Worm (Caenorhabditis elegans): ENCODE results near the gene plpp-1.2.

Gene plpp-1.2

DNA sequence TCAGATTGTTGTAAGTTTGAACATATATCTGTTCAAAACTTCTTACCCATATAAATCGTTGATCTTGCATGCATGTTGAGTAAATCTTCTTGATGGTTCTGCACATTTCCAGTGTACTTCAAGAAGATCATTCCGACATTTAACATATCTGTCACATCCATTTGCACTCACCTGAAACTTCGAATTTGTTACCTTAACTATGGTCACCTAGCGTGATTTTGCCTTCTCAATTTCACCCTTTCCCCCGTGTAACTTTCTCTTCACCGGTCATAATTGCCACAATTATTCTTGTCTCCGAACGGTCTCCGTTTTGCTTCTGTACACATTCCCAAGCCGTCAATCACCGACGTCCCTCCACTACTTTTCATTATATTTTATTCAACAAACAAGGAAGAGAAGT lies 28.1 kb downstream of the plpp-1.2 start:
- TF ChIP-seq dao-5 (tag; optimal IDR thresholded peaks at IDR 0.05), result no peak
- TF ChIP-seq him-1 (tag; optimal IDR thresholded peaks at IDR 0.05), result no peak
- TF ChIP-seq W03F9.2 (tag; optimal IDR thresholded peaks at IDR 0.05), result no peak

DNA sequence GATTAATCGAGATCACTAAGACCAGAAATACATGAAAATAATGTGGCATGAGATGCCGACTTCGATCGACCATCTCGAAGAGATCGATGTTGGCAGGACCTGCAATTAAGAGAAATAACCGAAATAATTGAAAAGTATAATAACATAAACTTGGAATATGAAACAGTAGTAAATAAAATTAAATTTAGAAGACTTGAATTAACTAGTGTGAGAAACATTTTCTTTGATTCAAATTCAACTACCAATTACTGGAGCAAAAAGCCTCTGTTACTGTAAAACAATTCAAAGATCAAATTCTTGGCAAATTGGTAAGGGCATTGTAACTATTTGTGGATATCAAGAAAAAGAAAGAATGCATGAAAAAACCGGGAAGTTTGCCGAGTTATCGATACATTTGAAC lies 28.6 kb downstream of the plpp-1.2 start, which contains the start of gene R05G9R.1:
Gene R05G9R.1 (minus strand): TSS at position 101 of the 400 bp plus-strand sequence.
- TF ChIP-seq W03F9.2 (tag; optimal IDR thresholded peaks at IDR 0.05) (no peak), him-1 (tag; optimal IDR thresholded peaks at IDR 0.05) (no peak), dao-5 (tag; optimal IDR thresholded peaks at IDR 0.05) (no peak)

DNA sequence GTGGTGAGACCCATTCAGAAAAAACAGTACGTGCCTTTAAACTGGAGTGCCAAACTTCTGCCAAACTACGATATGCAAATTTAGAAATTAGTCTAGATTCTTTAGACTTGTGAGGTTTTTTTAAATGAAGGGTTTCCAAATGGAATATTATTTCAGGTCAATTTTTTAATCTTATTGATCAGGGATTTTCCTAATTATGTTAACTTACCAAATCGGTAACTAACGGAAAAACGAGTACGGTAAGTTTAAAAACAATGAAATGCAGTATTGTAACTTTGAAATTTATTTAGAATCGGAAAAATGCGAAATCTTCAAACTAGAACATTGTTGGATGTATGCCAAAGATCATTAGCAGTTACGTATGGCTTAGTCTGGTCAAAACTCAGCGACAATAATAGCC lies 31.0 kb downstream of the plpp-1.2 start, which contains the start of gene C56E6.7:
Gene C56E6.7 (plus strand): TSS at position 301 of the 400 bp plus-strand sequence.
- TF ChIP-seq dao-5 (tag; optimal IDR thresholded peaks at IDR 0.05) (no peak), him-1 (tag; optimal IDR thresholded peaks at IDR 0.05) (no peak), W03F9.2 (tag; optimal IDR thresholded peaks at IDR 0.05) (no peak)

DNA sequence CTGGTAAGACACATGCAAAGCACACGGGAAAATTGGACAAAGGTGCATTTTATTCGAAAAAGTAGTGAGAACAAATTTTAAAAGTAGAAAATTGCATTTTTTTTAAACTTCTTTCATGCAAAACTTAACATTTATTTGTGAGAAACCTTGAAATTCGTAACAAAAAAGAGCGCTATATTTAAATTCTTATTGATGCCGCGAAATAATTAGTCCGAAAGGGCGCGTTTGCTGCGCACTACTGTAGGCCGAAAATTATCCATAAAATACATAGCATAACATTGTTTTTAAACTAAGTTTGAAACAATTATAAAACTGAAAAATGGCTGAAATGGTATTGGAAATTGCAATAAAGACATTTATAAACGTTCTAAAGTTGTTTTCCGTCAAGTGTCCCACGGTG lies 34.4 kb downstream of the plpp-1.2 start:
- TF ChIP-seq W03F9.2 (tag; optimal IDR thresholded peaks at IDR 0.05) (no peak), him-1 (tag; optimal IDR thresholded peaks at IDR 0.05) (no peak), dao-5 (tag; optimal IDR thresholded peaks at IDR 0.05) (no peak)

DNA sequence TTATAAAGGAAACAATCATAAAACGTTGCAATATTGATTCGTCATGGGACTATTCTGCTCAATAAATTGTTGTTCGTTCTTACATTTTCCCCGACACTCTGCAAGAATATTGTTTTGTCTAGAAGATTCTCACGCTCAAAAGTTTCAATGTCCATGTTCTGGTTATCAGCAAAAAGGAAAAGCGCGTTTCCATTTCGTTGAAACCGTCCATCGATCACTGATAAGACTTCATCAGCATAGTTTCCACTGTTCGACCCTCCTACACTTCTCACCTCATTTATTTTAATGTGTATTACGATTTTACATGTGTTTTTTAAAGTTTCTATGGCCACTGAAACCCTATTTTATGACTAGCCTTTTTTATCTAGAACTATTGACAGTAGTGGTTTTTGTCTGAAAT lies 34.8 kb downstream of the plpp-1.2 start:
- TF ChIP-seq W03F9.2 (tag; optimal IDR thresholded peaks at IDR 0.05), result no peak
- TF ChIP-seq dao-5 (tag; optimal IDR thresholded peaks at IDR 0.05), result no peak

DNA sequence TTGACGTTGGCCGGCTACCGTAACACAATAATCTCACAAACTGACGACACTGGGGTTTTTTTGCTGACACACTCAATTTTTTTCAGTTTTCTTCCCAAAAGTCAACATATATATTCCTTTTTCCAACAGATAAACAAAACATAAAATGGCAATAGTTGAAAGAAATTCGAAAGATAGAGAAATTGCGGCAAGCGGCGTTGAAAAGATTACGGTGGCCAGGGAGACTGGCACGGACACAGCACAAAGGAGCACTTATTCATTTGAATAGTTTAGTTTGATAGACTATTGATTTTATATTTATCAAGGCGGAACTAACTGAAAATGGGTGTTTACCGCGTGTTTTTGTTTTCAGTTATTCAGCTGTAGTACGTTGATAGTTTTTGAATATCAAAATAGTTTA lies 36.0 kb downstream of the plpp-1.2 start, which contains the start of gene toe-2:
Gene toe-2 (minus strand): TSS at position 70 of the 400 bp plus-strand sequence.
- TF ChIP-seq W03F9.2 (tag; optimal IDR thresholded peaks at IDR 0.05) (no peak), dao-5 (tag; optimal IDR thresholded peaks at IDR 0.05) (no peak), him-1 (tag; optimal IDR thresholded peaks at IDR 0.05) (no peak)

DNA sequence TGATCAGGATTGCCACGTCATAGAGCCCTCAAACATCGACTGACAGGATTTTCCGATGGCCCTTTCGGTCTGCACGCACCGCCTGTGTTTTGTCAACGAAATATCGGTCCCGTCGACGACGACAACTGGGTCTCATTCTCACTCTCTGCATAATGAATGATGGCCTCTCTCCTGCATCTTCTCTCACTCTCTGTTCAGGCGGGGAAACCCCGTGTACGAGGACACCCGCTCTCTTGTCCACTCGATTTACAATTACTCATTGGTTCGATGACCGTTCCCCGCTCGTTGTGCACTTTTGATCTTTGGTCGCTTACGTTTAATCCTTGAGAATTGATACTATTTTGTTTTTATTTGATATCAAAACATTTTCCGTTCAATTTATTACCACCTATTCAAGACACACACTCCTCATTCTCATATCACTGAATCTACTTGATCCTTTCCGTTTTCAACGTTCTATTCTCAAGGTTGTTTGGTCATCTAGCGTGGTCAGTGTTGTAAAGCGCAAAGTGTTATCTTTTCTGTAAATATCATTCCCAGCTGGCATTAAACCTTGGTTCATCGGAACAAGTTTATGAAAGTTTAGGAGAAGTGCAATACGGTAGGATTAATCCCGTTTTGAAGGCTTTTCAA lies 37.5 kb downstream of the plpp-1.2 start:
- TF ChIP-seq him-1 (tag; optimal IDR thresholded peaks at IDR 0.05) (no peak), dao-5 (tag; optimal IDR thresholded peaks at IDR 0.05) (no peak), W03F9.2 (tag; optimal IDR thresholded peaks at IDR 0.05) (no peak)

DNA sequence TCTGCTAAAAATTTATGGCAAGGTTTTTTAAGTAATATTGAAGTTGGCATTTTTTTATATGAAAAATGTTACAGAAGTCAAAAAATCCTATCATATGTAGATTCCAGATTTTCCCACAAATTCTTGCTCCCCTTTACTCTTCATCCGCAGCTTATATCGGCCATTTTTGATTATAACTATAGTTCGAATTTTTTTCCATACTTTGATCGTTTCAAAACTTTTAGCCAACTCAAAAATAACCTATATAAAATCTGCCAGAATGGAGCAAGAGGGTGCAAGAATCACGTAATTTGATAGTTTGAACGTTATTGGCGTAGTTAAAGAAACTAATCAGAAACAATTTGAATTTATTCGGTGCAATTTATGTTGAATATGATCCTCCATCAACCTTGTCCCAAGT lies 38.7 kb downstream of the plpp-1.2 start:
- TF ChIP-seq him-1 (tag; optimal IDR thresholded peaks at IDR 0.05) (no peak), dao-5 (tag; optimal IDR thresholded peaks at IDR 0.05) (no peak), W03F9.2 (tag; optimal IDR thresholded peaks at IDR 0.05) (no peak)

DNA sequence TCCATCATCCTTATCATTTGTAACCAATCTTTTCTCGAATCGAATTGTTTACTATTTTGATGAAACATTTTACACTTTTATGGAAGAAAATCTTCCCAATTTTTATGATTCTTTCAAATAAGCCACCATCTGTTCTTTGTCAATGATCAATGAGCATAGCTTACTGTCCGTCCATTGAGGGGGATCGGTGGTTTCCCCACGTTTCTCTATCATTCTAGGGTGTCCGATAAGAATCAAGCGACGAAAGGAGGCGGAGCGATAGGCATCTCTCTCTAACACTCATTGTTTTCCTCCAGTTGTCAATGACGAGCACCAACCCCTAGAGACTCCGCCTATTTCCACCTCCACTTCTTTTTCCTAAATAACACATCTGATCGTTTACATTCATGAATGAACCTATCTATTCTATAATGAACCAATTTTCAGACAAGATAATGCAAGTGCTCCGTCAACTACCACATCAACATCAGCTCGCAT lies 39.3 kb downstream of the plpp-1.2 start, which contains the start of gene C56E6.2:
Gene C56E6.2 (plus strand): TSS at position 427 of the 477 bp plus-strand sequence.
- TF ChIP-seq W03F9.2 (tag; optimal IDR thresholded peaks at IDR 0.05) (no peak), dao-5 (tag; optimal IDR thresholded peaks at IDR 0.05) (no peak), him-1 (tag; optimal IDR thresholded peaks at IDR 0.05) (no peak)

DNA sequence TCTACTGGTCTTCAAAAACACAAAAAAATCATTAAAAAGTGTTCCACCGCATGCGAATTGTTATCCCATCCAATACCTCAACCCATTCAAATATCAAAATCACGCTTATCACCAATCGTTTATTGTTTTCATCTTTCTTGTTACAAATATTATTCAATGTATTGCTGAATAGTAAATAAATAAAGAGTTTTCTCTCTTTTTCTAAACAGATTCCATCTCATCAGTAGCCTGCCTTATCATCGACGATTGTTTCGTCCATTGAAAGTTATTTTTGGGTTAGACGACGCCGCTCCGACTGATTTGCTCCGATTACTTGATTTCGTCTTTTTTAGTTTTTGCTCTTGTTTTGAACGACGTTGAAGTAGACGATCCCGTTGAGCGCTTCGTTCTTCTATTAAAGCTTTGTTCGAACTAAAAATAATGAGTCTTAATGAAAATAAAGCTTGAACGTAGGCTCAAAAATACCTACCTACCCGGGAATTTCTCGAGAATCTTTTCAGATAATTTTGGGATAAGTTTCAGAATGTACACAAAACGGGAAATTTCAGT lies 40.9 kb downstream of the plpp-1.2 start:
- TF ChIP-seq him-1 (tag; optimal IDR thresholded peaks at IDR 0.05) (no peak), W03F9.2 (tag; optimal IDR thresholded peaks at IDR 0.05) (no peak), dao-5 (tag; optimal IDR thresholded peaks at IDR 0.05) (no peak)

DNA sequence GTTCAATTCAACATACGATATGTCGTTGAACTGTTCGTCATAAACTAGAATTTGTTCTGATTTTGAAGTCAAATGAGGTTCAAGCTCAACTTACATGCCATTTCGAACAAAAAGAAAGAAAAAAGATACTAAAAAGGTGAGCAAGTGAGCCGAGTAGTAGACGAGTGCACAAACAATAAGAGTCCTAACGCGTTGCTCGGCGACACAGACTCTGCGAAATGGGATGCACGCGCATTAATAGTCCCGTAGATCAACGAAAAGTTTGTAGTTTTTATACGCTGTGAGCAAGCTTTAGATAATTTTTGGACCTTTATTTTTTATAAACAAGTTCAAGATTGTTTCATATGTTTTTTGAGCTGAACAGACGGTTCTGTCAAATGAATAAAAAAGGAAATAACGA lies 43.4 kb downstream of the plpp-1.2 start, which contains the start of gene C56E6.4:
Gene C56E6.4 (minus strand): TSS at position 101 of the 400 bp plus-strand sequence.
- TF ChIP-seq dao-5 (tag; optimal IDR thresholded peaks at IDR 0.05) (no peak), W03F9.2 (tag; optimal IDR thresholded peaks at IDR 0.05) (no peak), him-1 (tag; optimal IDR thresholded peaks at IDR 0.05) (no peak)

DNA sequence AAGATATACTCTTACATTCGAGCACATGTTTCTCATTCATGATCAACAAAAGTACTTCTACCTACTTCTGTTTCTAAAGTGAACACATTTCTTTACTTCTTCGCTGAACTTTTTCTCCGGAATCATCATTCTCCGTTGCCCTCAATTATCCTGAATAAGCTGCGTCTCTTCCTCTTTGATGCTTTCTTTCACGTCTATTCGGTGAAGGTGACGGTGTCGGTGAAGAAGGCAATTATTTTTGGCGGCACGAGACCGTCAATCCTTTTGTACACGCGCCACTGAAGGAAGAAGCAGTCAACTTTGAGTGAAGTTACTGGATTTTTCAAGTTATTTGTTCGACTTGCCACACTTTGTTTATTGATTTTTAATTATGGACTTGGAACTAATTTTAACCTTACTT lies 46.3 kb downstream of the plpp-1.2 start, which contains the start of gene abch-1:
Gene abch-1 (minus strand): TSS at position 101 of the 400 bp plus-strand sequence.
- TF ChIP-seq dao-5 (tag; optimal IDR thresholded peaks at IDR 0.05) (no peak), him-1 (tag; optimal IDR thresholded peaks at IDR 0.05) (no peak), W03F9.2 (tag; optimal IDR thresholded peaks at IDR 0.05) (no peak)

DNA sequence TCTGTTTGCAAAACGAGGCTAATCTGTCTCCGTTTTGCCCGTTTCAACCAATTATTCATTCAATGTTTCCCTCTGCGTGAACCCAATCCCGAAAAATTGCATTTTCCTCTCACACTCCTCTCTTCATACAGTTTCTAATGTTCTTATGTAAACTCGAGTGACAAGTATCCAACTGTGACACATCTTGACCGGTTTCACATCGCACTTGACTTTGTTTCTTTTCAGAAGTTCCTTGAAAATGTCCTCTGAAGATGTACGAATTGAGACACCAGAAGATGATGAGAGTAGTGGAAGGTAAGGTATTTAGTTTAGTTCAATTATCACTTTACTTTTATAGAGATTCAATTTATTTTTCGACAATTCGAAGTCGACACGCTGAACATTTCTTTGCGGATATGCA lies 46.7 kb downstream of the plpp-1.2 start, which contains the start of gene abcx-1:
Gene abcx-1 (plus strand): TSS at position 224 of the 400 bp plus-strand sequence.
- TF ChIP-seq him-1 (tag; optimal IDR thresholded peaks at IDR 0.05) (no peak), W03F9.2 (tag; optimal IDR thresholded peaks at IDR 0.05) (no peak), dao-5 (tag; optimal IDR thresholded peaks at IDR 0.05) (no peak)

DNA sequence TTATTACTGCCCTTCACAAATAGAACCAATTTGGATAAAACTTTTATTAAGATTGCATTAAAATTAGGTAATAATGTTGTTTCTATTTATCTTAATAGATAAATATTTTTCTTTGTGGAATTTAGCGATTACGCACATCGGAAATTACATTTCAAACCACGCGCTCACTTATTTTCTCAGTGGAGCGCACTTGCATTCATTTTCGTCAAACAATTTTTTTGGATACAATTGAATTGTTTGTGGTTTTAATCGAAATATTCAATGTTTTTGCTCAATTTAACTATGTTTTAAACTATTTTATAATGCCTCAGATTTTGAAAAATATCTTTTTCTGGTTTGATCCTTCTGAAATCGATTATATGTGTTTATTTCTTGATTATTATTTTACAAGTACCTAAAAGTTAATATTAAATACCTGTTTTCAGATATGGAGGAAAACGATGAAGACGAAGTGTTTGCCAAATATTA lies 50.7 kb downstream of the plpp-1.2 start, which contains the start of gene utp-20:
Gene utp-20 (plus strand): TSS at position 418 of the 468 bp plus-strand sequence.
- no peak for TF ChIP-seq him-1 (tag; optimal IDR thresholded peaks at IDR 0.05)
- no peak for TF ChIP-seq dao-5 (tag; optimal IDR thresholded peaks at IDR 0.05)
- TF ChIP-seq W03F9.2 (tag; optimal IDR thresholded peaks at IDR 0.05), result peak; percentile 62

Data from whole organism, L4/young adult.